Fruit fly (Drosophila melanogaster) whole organism, embryonic: ENCODE results near the gene CG6287.
A peak's percentile ranks its signal among the peaks of the same experiment; 100 is the strongest.

Experiments used
- Atf6 ChIP-seq: fragments of 200-800 bp; sonication (Bioruptor generic); IDR thresholded peaks from 2 replicates; pipeline ENCODE4 v1.3.6; 2022; ENCODE audit warnings: missing biosample characterization, missing genetic modification characterization
- Bdp1 ChIP-seq: fragments of 200-800 bp; sonication (Bioruptor generic); optimal IDR thresholded peaks from 3 replicates; lab custom pipeline; 2016; ENCODE audit warnings: missing biosample characterization, missing genetic modification characterization
- CG10147 ChIP-seq: fragments of 200-800 bp; sonication (Bioruptor generic); optimal IDR thresholded peaks from 2 replicates; lab custom pipeline; 2019; ENCODE audit warnings: missing biosample characterization, mild to moderate bottlenecking, missing genetic modification characterization, moderate library complexity
- CG10959 ChIP-seq: fragments of 200-800 bp; sonication (Bioruptor generic); IDR thresholded peaks from 2 replicates; pipeline ENCODE4 v1.3.6; 2022; ENCODE audit warnings: missing biosample characterization, missing genetic modification characterization
- CG11093 ChIP-seq: fragments of 200-800 bp; sonication (Bioruptor generic); IDR thresholded peaks from 3 replicates; pipeline ENCODE4 v1.3.6; 2022; ENCODE audit warnings: missing biosample characterization, missing genetic modification characterization
- CG11247 ChIP-seq: fragments of 200-800 bp; sonication (Bioruptor generic); IDR thresholded peaks from 2 replicates; pipeline ENCODE4 v1.3.6; 2022; ENCODE audit warnings: missing biosample characterization, missing genetic modification characterization
- CG30403 ChIP-seq: fragments of 200-800 bp; sonication (Bioruptor generic); optimal IDR thresholded peaks from 3 replicates; lab custom pipeline; 2016; ENCODE audit warnings: missing biosample characterization, missing genetic modification characterization
- CG31224 ChIP-seq: fragments of 200-800 bp; sonication (Bioruptor generic); IDR thresholded peaks from 2 replicates; pipeline ENCODE4 v1.3.6; 2022; ENCODE audit warnings: missing biosample characterization, missing genetic modification characterization
- CG32532 ChIP-seq: fragments of 200-800 bp; sonication (Bioruptor generic); IDR thresholded peaks from 2 replicates; pipeline ENCODE4 v1.3.6; 2022; ENCODE audit warnings: missing biosample characterization, missing genetic modification characterization
- CG3281 ChIP-seq: fragments of 200-800 bp; sonication (Bioruptor generic); optimal IDR thresholded peaks from 3 replicates; lab custom pipeline; 2017; ENCODE audit warnings: missing biosample characterization, mild to moderate bottlenecking, missing genetic modification characterization
- CG42726 ChIP-seq: fragments of 200-800 bp; sonication (Bioruptor generic); IDR thresholded peaks from 2 replicates; pipeline ENCODE4 v1.3.6; 2022; ENCODE audit warnings: missing biosample characterization, missing genetic modification characterization; ENCODE audit not compliant: partially characterized antibody
- CG8290 ChIP-seq, 3 experiments: fragments of 200-800 bp; sonication (Bioruptor generic); optimal IDR thresholded peaks; 2 replicates each; lab custom pipeline; 2016 to 2019; ENCODE audit warnings: missing biosample characterization in 3 of 3, missing genetic modification characterization in 3 of 3, mild to moderate bottlenecking in 2 of 3, moderate library complexity in 1 of 3
- CG8924 ChIP-seq: fragments of 200-800 bp; optimal IDR thresholded peaks from 3 replicates; lab custom pipeline; 2019; ENCODE audit warnings: missing biosample characterization, mild to moderate bottlenecking, missing genetic modification characterization, moderate library complexity
- CG9817 ChIP-seq: fragments of 200-800 bp; sonication (Bioruptor generic); optimal IDR thresholded peaks from 2 replicates; lab custom pipeline; 2018; ENCODE audit warnings: missing biosample characterization, mild to moderate bottlenecking, missing genetic modification characterization, moderate library complexity
- CG9932 ChIP-seq: fragments of 200-800 bp; sonication (Bioruptor generic); IDR thresholded peaks from 2 replicates; pipeline ENCODE4 v1.3.6; 2022; ENCODE audit warnings: missing biosample characterization, missing genetic modification characterization
- CHES-1-like ChIP-seq: fragments of 200-800 bp; sonication (Bioruptor generic); optimal IDR thresholded peaks from 2 replicates; lab custom pipeline; 2016; ENCODE audit warnings: missing biosample characterization, missing genetic modification characterization
- D19A ChIP-seq: fragments of 200-800 bp; optimal IDR thresholded peaks from 3 replicates; lab custom pipeline; 2019; ENCODE audit warnings: missing biosample characterization, mild to moderate bottlenecking, missing genetic modification characterization, moderate library complexity
- Deaf1 ChIP-seq: fragments of 200-800 bp; optimal IDR thresholded peaks from 3 replicates; lab custom pipeline; 2019; ENCODE audit warnings: missing biosample characterization, mild to moderate bottlenecking, missing genetic modification characterization, moderate library complexity
- Dp ChIP-seq: fragments of 200-800 bp; sonication (Bioruptor generic); optimal IDR thresholded peaks from 2 replicates; lab custom pipeline; 2018; ENCODE audit warnings: missing biosample characterization, mild to moderate bottlenecking, missing genetic modification characterization, moderate library complexity
- Drgx ChIP-seq: fragments of 200-800 bp; sonication (Bioruptor generic); IDR thresholded peaks from 2 replicates; pipeline ENCODE4 v1.3.6; 2022; ENCODE audit warnings: missing biosample characterization, missing genetic modification characterization
- H15 ChIP-seq: fragments of 200-800 bp; sonication (Bioruptor generic); IDR thresholded peaks from 3 replicates; pipeline ENCODE4 v1.3.6; 2022; ENCODE audit warnings: missing biosample characterization, missing genetic modification characterization
- H2.0 ChIP-seq: fragments of 200-800 bp; sonication (Bioruptor generic); IDR thresholded peaks from 2 replicates; pipeline ENCODE4 v1.3.6; 2022; ENCODE audit warnings: missing biosample characterization, missing genetic modification characterization
- Hey ChIP-seq: fragments of 200-800 bp; sonication (Bioruptor generic); optimal IDR thresholded peaks from 3 replicates; lab custom pipeline; 2018; ENCODE audit warnings: missing biosample characterization, mild to moderate bottlenecking, missing genetic modification characterization
- NFAT ChIP-seq: fragments of 200-800 bp; sonication (Bioruptor generic); IDR thresholded peaks from 2 replicates; pipeline ENCODE4 v1.3.6; 2022; ENCODE audit warnings: missing biosample characterization, missing genetic modification characterization
- NK7.1 ChIP-seq: fragments of 200-800 bp; sonication (Bioruptor generic); optimal IDR thresholded peaks from 3 replicates; lab custom pipeline; 2016; ENCODE audit warnings: missing biosample characterization, missing genetic modification characterization
- PHDP ChIP-seq: fragments of 200-800 bp; sonication (Bioruptor generic); optimal IDR thresholded peaks from 3 replicates; lab custom pipeline; 2018; ENCODE audit warnings: missing biosample characterization, mild to moderate bottlenecking, missing genetic modification characterization, moderate library complexity
- Six4 ChIP-seq: fragments of 200-800 bp; sonication (Bioruptor generic); optimal IDR thresholded peaks from 2 replicates; lab custom pipeline; 2016; ENCODE audit warnings: missing biosample characterization, missing genetic modification characterization
- Spps ChIP-seq: fragments of 200-800 bp; sonication (Bioruptor generic); optimal IDR thresholded peaks from 2 replicates; lab custom pipeline; 2018; ENCODE audit warnings: missing biosample characterization, mild to moderate bottlenecking, missing genetic modification characterization
- Taf1 ChIP-seq: fragments of 200-800 bp; sonication (Bioruptor generic); IDR thresholded peaks from 2 replicates; pipeline ENCODE4 v1.3.6; 2022; ENCODE audit warnings: missing biosample characterization, missing genetic modification characterization
- Trl ChIP-seq, 3 experiments: fragments of >200 bp in 2 of 3; fragments of 200-800 bp in 1 of 3; sonication (Bioruptor generic) in 1 of 3; optimal IDR thresholded peaks; 2 replicates in 1 of 3; 3 replicates in 2 of 3; lab custom pipeline; 2016 to 2017; ENCODE audit warnings: missing biosample characterization in 1 of 3, missing genetic modification characterization in 1 of 3
- bab2 ChIP-seq: fragments of 200-800 bp; sonication (Bioruptor generic); optimal IDR thresholded peaks from 2 replicates; lab custom pipeline; 2016; ENCODE audit warnings: missing biosample characterization, missing genetic modification characterization
- bcd ChIP-seq: fragments of 200-800 bp; sonication (Bioruptor generic); optimal IDR thresholded peaks from 2 replicates; lab custom pipeline; 2017; ENCODE audit warnings: missing biosample characterization, mild to moderate bottlenecking, missing genetic modification characterization
- gcm ChIP-seq: fragments of 200-800 bp; sonication (Bioruptor generic); optimal IDR thresholded peaks from 2 replicates; lab custom pipeline; 2019; ENCODE audit warnings: missing biosample characterization, mild to moderate bottlenecking, missing genetic modification characterization, moderate library complexity
- gro ChIP-seq: fragments of 200-800 bp; sonication (Bioruptor generic); optimal IDR thresholded peaks from 2 replicates; lab custom pipeline; 2016; ENCODE audit warnings: missing biosample characterization, missing genetic modification characterization
- ind ChIP-seq: fragments of 200-800 bp; sonication (Bioruptor generic); optimal IDR thresholded peaks from 3 replicates; lab custom pipeline; 2016; ENCODE audit warnings: missing biosample characterization, missing genetic modification characterization
- kah ChIP-seq: fragments of 200-800 bp; sonication (Bioruptor generic); optimal IDR thresholded peaks from 2 replicates; lab custom pipeline; 2018; ENCODE audit warnings: missing biosample characterization, mild to moderate bottlenecking, missing genetic modification characterization
- ken ChIP-seq: fragments of 200-800 bp; sonication (Bioruptor generic); IDR thresholded peaks from 3 replicates; pipeline ENCODE4 v1.3.6; 2022; ENCODE audit warnings: missing biosample characterization, missing genetic modification characterization
- lilli ChIP-seq: fragments of 200-800 bp; sonication (Bioruptor generic); optimal IDR thresholded peaks from 3 replicates; lab custom pipeline; 2016; ENCODE audit warnings: missing biosample characterization, missing genetic modification characterization
- pan ChIP-seq, 4 experiments: fragments of >200 bp in 3 of 4; fragments of 200-800 bp in 1 of 4; sonication (Bioruptor generic) in 1 of 4; optimal IDR thresholded peaks in 3 of 4; IDR thresholded peaks in 1 of 4; 2 replicates each; pipeline versions ENCODE4 v1.3.6 to Lab custom; 2017 to 2022; ENCODE audit warnings: missing biosample characterization in 2 of 4, missing genetic modification characterization in 2 of 4, mixed read lengths in 1 of 4
- pzg ChIP-seq: fragments of 200-800 bp; sonication (Bioruptor generic); optimal IDR thresholded peaks from 3 replicates; lab custom pipeline; 2018; ENCODE audit warnings: missing biosample characterization, mild to moderate bottlenecking, missing genetic modification characterization, moderate library complexity
- schlank ChIP-seq: fragments of 200-800 bp; sonication (Bioruptor generic); optimal IDR thresholded peaks from 2 replicates; lab custom pipeline; 2018; ENCODE audit warnings: missing biosample characterization, mild to moderate bottlenecking, missing genetic modification characterization
- shn ChIP-seq: fragments of 200-800 bp; sonication (Bioruptor generic); optimal IDR thresholded peaks from 3 replicates; lab custom pipeline; 2016; ENCODE audit warnings: missing biosample characterization, missing genetic modification characterization
- slbo ChIP-seq: fragments of 200-800 bp; sonication (Bioruptor generic); IDR thresholded peaks from 2 replicates; pipeline ENCODE4 v1.3.6; 2022; ENCODE audit warnings: missing biosample characterization, missing genetic modification characterization
- sob ChIP-seq: fragments of 200-800 bp; sonication (Bioruptor generic); IDR thresholded peaks from 2 replicates; pipeline ENCODE4 v1.3.6; 2022; ENCODE audit warnings: missing biosample characterization, missing genetic modification characterization
- ssp ChIP-seq: fragments of 200-800 bp; sonication (Bioruptor generic); IDR thresholded peaks from 2 replicates; pipeline ENCODE4 v1.3.6; 2022; ENCODE audit warnings: missing biosample characterization, missing genetic modification characterization
- stc ChIP-seq: fragments of 200-800 bp; sonication (Bioruptor generic); IDR thresholded peaks from 2 replicates; pipeline ENCODE4 v1.3.6; 2022; ENCODE audit warnings: missing biosample characterization, missing genetic modification characterization
- sug ChIP-seq: fragments of 200-800 bp; optimal IDR thresholded peaks from 2 replicates; lab custom pipeline; 2019; ENCODE audit warnings: missing biosample characterization, mild to moderate bottlenecking, missing genetic modification characterization, moderate library complexity
- vvl ChIP-seq: fragments of 200-800 bp; sonication (Bioruptor generic); IDR thresholded peaks from 2 replicates; pipeline ENCODE4 v1.3.6; 2022; ENCODE audit warnings: missing biosample characterization, missing genetic modification characterization
- wdn ChIP-seq: fragments of 200-800 bp; sonication (Bioruptor generic); IDR thresholded peaks from 2 replicates; pipeline ENCODE4 v1.3.6; 2022; ENCODE audit warnings: missing biosample characterization, missing genetic modification characterization

Gene CG6287

DNA sequence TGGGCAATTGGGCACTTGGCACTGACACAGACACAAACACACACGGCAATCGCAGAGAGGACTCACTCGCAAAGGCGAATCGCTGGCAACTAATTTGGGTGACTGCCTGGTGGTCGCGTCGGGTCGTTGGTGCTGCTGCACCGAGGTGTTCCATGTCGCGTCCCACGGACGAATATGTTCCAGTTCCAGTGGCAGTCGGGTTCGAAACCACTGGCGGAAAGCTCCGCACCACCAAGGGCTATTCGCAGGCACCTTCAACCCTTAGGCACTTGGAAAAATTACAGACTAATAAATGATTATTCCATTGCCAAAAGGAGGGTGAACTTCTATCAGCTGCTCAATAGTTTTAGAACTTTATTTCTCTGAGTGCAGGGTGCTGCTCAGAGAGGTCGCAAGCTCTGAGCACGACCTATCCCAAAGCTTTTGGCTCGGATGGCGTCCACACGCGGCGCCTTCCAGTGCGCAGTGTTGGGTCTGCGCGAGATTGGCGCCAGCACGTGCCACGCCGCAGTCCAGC, 48.0 kb upstream of the CG6287 start, which contains the start of gene Ca-beta (continued):
- TF ChIP-seq Trl (optimal IDR thresholded peaks at IDR 0.05; lab: Kevin White, UChicago), result no peak
- peak; percentile 47 for TF ChIP-seq Trl (GFP tag; optimal IDR thresholded peaks at IDR 0.05; lab: Kevin White, UChicago)
- no peak for TF ChIP-seq pan (optimal IDR thresholded peaks at IDR 0.05; lab: Kevin White, UChicago)
- peak in 1 of 2 experiments; percentile 51 for TF ChIP-seq pan (GFP tag; optimal IDR thresholded peaks at IDR 0.05 in 1 of 2, IDR thresholded peaks at IDR 0.05 in 1 of 2)
- TF ChIP-seq CG8924 (tag; lab: Kevin White, UChicago), result peak; percentile 21
- no peak for TF ChIP-seq Spps (tag; lab: Kevin White, UChicago)
- TF ChIP-seq kah (GFP tag; lab: Kevin White, UChicago), result no peak
- no peak for TF ChIP-seq D19A (tag; lab: Kevin White, UChicago)
- TF ChIP-seq CG3281 (GFP tag; lab: Kevin White, UChicago), result peak; percentile 48
- no peak for TF ChIP-seq NK7.1
- TF ChIP-seq shn (GFP tag; lab: Kevin White, UChicago), result peak; percentile 8
- TF ChIP-seq sob, result peak; percentile 73
- peak; percentile 38 for TF ChIP-seq bab2 (GFP tag; lab: Kevin White, UChicago)
- peak; percentile 33; the same call in 1 of the 2 replicates for TF ChIP-seq stc (GFP tag; lab: Robert Waterston, UW)
- peak; percentile 70 for TF ChIP-seq Deaf1 (tag; lab: Kevin White, UChicago)
- 0 out of 2 replicates have a peak, but pooled peaks have one; percentile 19 for TF ChIP-seq CG42726 (GFP tag; lab: Robert Waterston, UW)
- TF ChIP-seq CHES-1-like (GFP tag; lab: Kevin White, UChicago), result peak; percentile 27
- TF ChIP-seq gcm (GFP tag; lab: Kevin White, UChicago), result no peak
- TF ChIP-seq pzg, result peak; percentile 26
- peak; percentile 77 for TF ChIP-seq CG32532 (GFP tag; lab: Robert Waterston, UW)
- TF ChIP-seq wdn (GFP tag; lab: Robert Waterston, UW), result peak; percentile 19; the same call in 1 of the 2 replicates
- peak; percentile 40 for TF ChIP-seq bcd
- TF ChIP-seq CG10959 (GFP tag; lab: Robert Waterston, UW), result no peak
- TF ChIP-seq ken (GFP tag; lab: Robert Waterston, UW), result 0 out of 3 replicates have a peak, but pooled peaks have one; percentile 28
- 0 out of 3 replicates have a peak, but pooled peaks have one; percentile 40 for TF ChIP-seq CG11093 (GFP tag; lab: Robert Waterston, UW)
- peak; percentile 56 for TF ChIP-seq Atf6 (GFP tag; lab: Robert Waterston, UW)
- peak; percentile 48 for TF ChIP-seq gro (GFP tag; lab: Kevin White, UChicago)
- peak; percentile 29; the same call in 1 of the 2 replicates for TF ChIP-seq Taf1 (GFP tag; lab: Robert Waterston, UW)
- TF ChIP-seq PHDP (tag; lab: Kevin White, UChicago), result peak; percentile 17
- TF ChIP-seq CG11247 (GFP tag; lab: Robert Waterston, UW), result peak; percentile 62
- peak; percentile 78 for TF ChIP-seq slbo (GFP tag; lab: Robert Waterston, UW)
- 0 out of 2 replicates have a peak, but pooled peaks have one; percentile 30 for TF ChIP-seq Drgx (GFP tag; lab: Robert Waterston, UW)
- peak; percentile 24 for TF ChIP-seq sug
- no peak for TF ChIP-seq Bdp1
- TF ChIP-seq Six4 (GFP tag; lab: Kevin White, UChicago), result no peak
- TF ChIP-seq ind (GFP tag; lab: Kevin White, UChicago), result peak; percentile 46
- TF ChIP-seq ssp (GFP tag; lab: Robert Waterston, UW), result peak; percentile 26; the same call in 1 of the 2 replicates
- peak; percentile 36 for TF ChIP-seq CG30403
- TF ChIP-seq CG10147 (GFP tag; lab: Kevin White, UChicago), result peak; percentile 57
- TF ChIP-seq lilli (GFP tag; lab: Kevin White, UChicago), result peak; percentile 68
- TF ChIP-seq Dp, result no peak
- TF ChIP-seq CG8290 (GFP tag; optimal IDR thresholded peaks at IDR 0.05; lab: Kevin White, UChicago), result no peak
- peak in 1 of 2 experiments; percentile 86 for TF ChIP-seq CG8290 (tag; optimal IDR thresholded peaks at IDR 0.05; lab: Kevin White, UChicago)
- 0 out of 2 replicates have a peak, but pooled peaks have one; percentile 40 for TF ChIP-seq CG31224
- peak; percentile 63; the same call in 1 of the 2 replicates for TF ChIP-seq NFAT (GFP tag; lab: Robert Waterston, UW)
- peak; percentile 30 for TF ChIP-seq schlank (tag; lab: Kevin White, UChicago)
- TF ChIP-seq H2.0, result 0 out of 2 replicates have a peak, but pooled peaks have one; percentile 21
- 0 out of 3 replicates have a peak, but pooled peaks have one; percentile 33 for TF ChIP-seq H15 (GFP tag; lab: Robert Waterston, UW)
- peak; percentile 35 for TF ChIP-seq CG9817
- peak; percentile 59 for TF ChIP-seq vvl (GFP tag; lab: Robert Waterston, UW)
- TF ChIP-seq CG9932 (GFP tag; lab: Robert Waterston, UW), result peak; percentile 77
- TF ChIP-seq Hey (tag; lab: Kevin White, UChicago), result peak; percentile 20
